Fruit fly (Drosophila melanogaster) whole organism, prepupa: ENCODE data around the gene sad.

Experiments used
- Blimp-1 ChIP-seq: fragments of 200-800 bp; sonication (Bioruptor generic); optimal IDR thresholded peaks from 3 replicates; lab custom pipeline; 2017; ENCODE audit warnings: missing biosample characterization, missing genetic modification characterization, mild to moderate bottlenecking, moderate library complexity, missing genetic modification reagents
- CG10631 ChIP-seq: fragments of 200-800 bp; sonication (Bioruptor generic); optimal IDR thresholded peaks from 2 replicates; lab custom pipeline; 2016; ENCODE audit warnings: missing biosample characterization, missing genetic modification characterization
- CG10669 ChIP-seq: fragments of 200-800 bp; sonication (Bioruptor generic); optimal IDR thresholded peaks from 3 replicates; lab custom pipeline; 2018; ENCODE audit warnings: missing biosample characterization, mild to moderate bottlenecking, missing genetic modification characterization, moderate library complexity
- CG11294 ChIP-seq: fragments of 200-800 bp; sonication (Bioruptor generic); IDR thresholded peaks from 2 replicates; pipeline ENCODE4 v1.3.6; 2022; ENCODE audit warnings: missing biosample characterization, missing genetic modification characterization
- CG11762 ChIP-seq: fragments of 200-800 bp; sonication (Bioruptor generic); optimal IDR thresholded peaks from 3 replicates; lab custom pipeline; 2016; ENCODE audit warnings: missing biosample characterization, missing genetic modification characterization; ENCODE audit not compliant: insufficient read depth
- CG11902 ChIP-seq: fragments of 200-800 bp; sonication (Bioruptor generic); optimal IDR thresholded peaks from 3 replicates; lab custom pipeline; 2016; ENCODE audit warnings: missing biosample characterization, missing genetic modification characterization
- CG1621 ChIP-seq: fragments of 200-800 bp; sonication (Bioruptor generic); optimal IDR thresholded peaks from 3 replicates; lab custom pipeline; 2018; ENCODE audit warnings: missing biosample characterization, mild to moderate bottlenecking, missing genetic modification characterization
- CG16779 ChIP-seq: fragments of 200-800 bp; sonication (Bioruptor generic); optimal IDR thresholded peaks from 3 replicates; lab custom pipeline; 2017; ENCODE audit warnings: missing biosample characterization, mild to moderate bottlenecking, missing genetic modification characterization
- CG3032 ChIP-seq: fragments of 200-800 bp; optimal IDR thresholded peaks from 2 replicates; lab custom pipeline; 2019; ENCODE audit warnings: missing biosample characterization, mild to moderate bottlenecking, missing genetic modification characterization, moderate library complexity
- CG32006 ChIP-seq: fragments of 200-800 bp; sonication (Bioruptor generic); optimal IDR thresholded peaks from 3 replicates; lab custom pipeline; 2017; ENCODE audit warnings: missing biosample characterization, mild to moderate bottlenecking, missing genetic modification characterization
- CG4318 ChIP-seq: fragments of 200-800 bp; sonication (Bioruptor generic); optimal IDR thresholded peaks from 3 replicates; lab custom pipeline; 2017; ENCODE audit warnings: missing biosample characterization, mild to moderate bottlenecking, missing genetic modification characterization
- CG6163 ChIP-seq: fragments of 200-800 bp; sonication (Bioruptor generic); IDR thresholded peaks from 3 replicates; pipeline ENCODE4 v1.3.6; 2022; ENCODE audit warnings: missing biosample characterization, missing genetic modification characterization
- CG6276 ChIP-seq: fragments of 200-800 bp; sonication (Bioruptor generic); optimal IDR thresholded peaks from 2 replicates; lab custom pipeline; 2017; ENCODE audit warnings: missing biosample characterization, mild to moderate bottlenecking, missing genetic modification characterization
- CG6808 ChIP-seq: fragments of 200-800 bp; sonication (Bioruptor generic); optimal IDR thresholded peaks from 3 replicates; lab custom pipeline; 2017; ENCODE audit warnings: missing biosample characterization, missing genetic modification characterization, mild to moderate bottlenecking, moderate library complexity, missing genetic modification reagents
- CG8119 ChIP-seq: fragments of 200-800 bp; sonication (Bioruptor generic); IDR thresholded peaks from 3 replicates; pipeline ENCODE4 v1.3.6; 2022; ENCODE audit warnings: missing biosample characterization, missing genetic modification characterization
- CG8319 ChIP-seq: fragments of 200-800 bp; sonication (Bioruptor generic); optimal IDR thresholded peaks from 3 replicates; lab custom pipeline; 2016; ENCODE audit warnings: missing biosample characterization, missing genetic modification characterization
- CG8632 ChIP-seq: fragments of 200-800 bp; sonication (Bioruptor generic); optimal IDR thresholded peaks from 3 replicates; lab custom pipeline; 2016; ENCODE audit warnings: missing biosample characterization, missing genetic modification characterization
- Eip78C ChIP-seq: fragments of 200-800 bp; sonication (Bioruptor generic); peaks from one replicate; lab custom pipeline; 2016; ENCODE audit warnings: missing biosample characterization, missing genetic modification characterization
- Eip93F ChIP-seq: fragments of 200-800 bp; sonication (Bioruptor generic); optimal IDR thresholded peaks from 2 replicates; lab custom pipeline; 2016; ENCODE audit warnings: missing biosample characterization, mild to moderate bottlenecking, missing genetic modification characterization
- Ets21C ChIP-seq: fragments of 200-800 bp; sonication (Bioruptor generic); optimal IDR thresholded peaks from 3 replicates; lab custom pipeline; 2016; ENCODE audit warnings: missing biosample characterization, missing genetic modification characterization
- Ets96B ChIP-seq: fragments of 200-800 bp; optimal IDR thresholded peaks from 2 replicates; lab custom pipeline; 2019; ENCODE audit warnings: missing biosample characterization, mild to moderate bottlenecking, missing genetic modification characterization, moderate library complexity
- Gug ChIP-seq: fragments of 200-800 bp; sonication (Bioruptor generic); IDR thresholded peaks from 2 replicates; pipeline ENCODE4 v1.3.6; 2022; ENCODE audit warnings: missing biosample characterization, missing genetic modification characterization
- Hr38 ChIP-seq: sonication (Bioruptor generic); optimal IDR thresholded peaks from 2 replicates; lab custom pipeline; 2016; ENCODE audit warnings: missing biosample characterization, missing genetic modification characterization
- Hr4 ChIP-seq: fragments of 200-800 bp; sonication (Bioruptor generic); optimal IDR thresholded peaks from 3 replicates; lab custom pipeline; 2016; ENCODE audit warnings: missing biosample characterization, missing genetic modification characterization
- Lpt ChIP-seq: fragments of 200-800 bp; sonication (Bioruptor generic); optimal IDR thresholded peaks from 3 replicates; lab custom pipeline; 2016; ENCODE audit warnings: missing biosample characterization, missing genetic modification characterization
- OdsH ChIP-seq: fragments of 200-800 bp; sonication (Bioruptor generic); optimal IDR thresholded peaks from 3 replicates; lab custom pipeline; 2016; ENCODE audit warnings: missing biosample characterization, missing genetic modification characterization
- Smox ChIP-seq: fragments of 200-800 bp; sonication (Bioruptor generic); optimal IDR thresholded peaks from 3 replicates; lab custom pipeline; 2016; ENCODE audit warnings: missing biosample characterization, missing genetic modification characterization
- Sox14 ChIP-seq: fragments of 200-800 bp; sonication (Bioruptor generic); optimal IDR thresholded peaks from 3 replicates; lab custom pipeline; 2016; ENCODE audit warnings: missing biosample characterization, missing genetic modification characterization
- achi ChIP-seq: fragments of 200-800 bp; sonication (Bioruptor generic); optimal IDR thresholded peaks from 3 replicates; lab custom pipeline; 2016; ENCODE audit warnings: missing biosample characterization, missing genetic modification characterization
- acj6 ChIP-seq: fragments of 200-800 bp; sonication (Bioruptor generic); optimal IDR thresholded peaks from 3 replicates; lab custom pipeline; 2016; ENCODE audit warnings: missing biosample characterization, missing genetic modification characterization
- dac ChIP-seq: fragments of 200-800 bp; sonication (Bioruptor generic); optimal IDR thresholded peaks from 2 replicates; lab custom pipeline; 2017; ENCODE audit warnings: missing biosample characterization, mild to moderate bottlenecking, missing genetic modification characterization
- dsx ChIP-seq: fragments of 200-800 bp; optimal IDR thresholded peaks from 3 replicates; lab custom pipeline; 2019; ENCODE audit warnings: missing biosample characterization, mild to moderate bottlenecking, missing genetic modification characterization, moderate library complexity; ENCODE audit not compliant: poor library complexity, severe bottlenecking
- eg ChIP-seq: fragments of 200-800 bp; sonication (Bioruptor generic); IDR thresholded peaks from 3 replicates; pipeline ENCODE4 v1.3.6; 2022; ENCODE audit warnings: missing biosample characterization, missing genetic modification characterization
- esn ChIP-seq: fragments of 200-800 bp; sonication (Bioruptor generic); optimal IDR thresholded peaks from 2 replicates; lab custom pipeline; 2016; ENCODE audit warnings: missing biosample characterization, mild to moderate bottlenecking, missing genetic modification characterization, moderate library complexity
- fd59A ChIP-seq: fragments of 200-800 bp; sonication (Bioruptor generic); optimal IDR thresholded peaks from 2 replicates; lab custom pipeline; 2017; ENCODE audit warnings: missing biosample characterization, mild to moderate bottlenecking, missing genetic modification characterization, missing genetic modification reagents
- fkh ChIP-seq: fragments of 200-800 bp; sonication (Bioruptor generic); optimal IDR thresholded peaks from 3 replicates; lab custom pipeline; 2017; ENCODE audit warnings: missing biosample characterization, mild to moderate bottlenecking, missing genetic modification characterization, moderate library complexity
- lz ChIP-seq: fragments of 200-800 bp; sonication (Bioruptor generic); optimal IDR thresholded peaks from 3 replicates; lab custom pipeline; 2016; ENCODE audit warnings: missing biosample characterization, missing genetic modification characterization
- pdm3 ChIP-seq: fragments of 200-800 bp; sonication (Bioruptor generic); optimal IDR thresholded peaks from 3 replicates; lab custom pipeline; 2016; ENCODE audit warnings: missing biosample characterization, missing genetic modification characterization
- salr ChIP-seq, 2 experiments: fragments of 200-800 bp; sonication (Bioruptor generic); optimal IDR thresholded peaks; 3 replicates each; lab custom pipeline; 2016 to 2018; ENCODE audit warnings: missing biosample characterization in 2 of 2, missing genetic modification characterization in 2 of 2, mild to moderate bottlenecking in 1 of 2
- spab ChIP-seq: fragments of 200-800 bp; sonication (Bioruptor generic); optimal IDR thresholded peaks from 2 replicates; lab custom pipeline; 2017; ENCODE audit warnings: missing biosample characterization, mild to moderate bottlenecking, missing genetic modification characterization, missing genetic modification reagents
- ss ChIP-seq, 2 experiments: fragments of 200-800 bp; sonication (Bioruptor generic); optimal IDR thresholded peaks; 2 replicates in 1 of 2; 3 replicates in 1 of 2; lab custom pipeline; 2017 to 2018; ENCODE audit warnings: mild to moderate bottlenecking in 2 of 2, missing biosample characterization in 2 of 2, missing genetic modification characterization in 2 of 2, moderate library complexity in 1 of 2
- topi ChIP-seq: fragments of 200-800 bp; sonication (Bioruptor generic); optimal IDR thresholded peaks from 3 replicates; lab custom pipeline; 2016; ENCODE audit warnings: missing biosample characterization, missing genetic modification characterization

sad gene

DNA sequence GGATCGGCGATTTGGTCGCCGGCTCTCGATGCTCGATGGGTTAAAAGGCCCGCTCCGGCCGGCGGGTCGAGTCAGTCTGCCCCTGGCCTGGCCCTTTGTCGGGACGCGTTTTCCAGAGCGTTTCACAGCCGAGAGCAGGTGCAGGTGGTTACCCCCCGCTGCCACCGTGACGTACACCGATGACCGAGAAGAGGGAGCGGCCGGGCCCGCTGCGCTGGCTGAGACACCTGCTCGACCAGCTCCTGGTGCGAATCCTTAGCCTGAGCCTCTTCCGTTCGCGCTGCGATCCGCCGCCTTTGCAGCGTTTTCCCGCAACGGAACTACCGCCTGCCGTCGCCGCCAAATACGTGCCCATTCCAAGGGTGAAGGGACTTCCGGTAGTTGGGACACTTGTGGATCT, at the start of gene sad:
Gene sad, plus strand, starts transcription at position 74 of the 400 bp plus-strand sequence.
- TF ChIP-seq Sox14, result no peak
- TF ChIP-seq CG11762 (GFP tag; lab: Kevin White, UChicago), result no peak
- TF ChIP-seq CG4318 (GFP tag; lab: Kevin White, UChicago), result no peak
- TF ChIP-seq CG8319 (GFP tag; lab: Kevin White, UChicago), result no peak
- TF ChIP-seq Eip78C (GFP tag; lab: Kevin White, UChicago), result peak; percentile 10
- TF ChIP-seq, all 60 proteins: peak for 1

DNA sequence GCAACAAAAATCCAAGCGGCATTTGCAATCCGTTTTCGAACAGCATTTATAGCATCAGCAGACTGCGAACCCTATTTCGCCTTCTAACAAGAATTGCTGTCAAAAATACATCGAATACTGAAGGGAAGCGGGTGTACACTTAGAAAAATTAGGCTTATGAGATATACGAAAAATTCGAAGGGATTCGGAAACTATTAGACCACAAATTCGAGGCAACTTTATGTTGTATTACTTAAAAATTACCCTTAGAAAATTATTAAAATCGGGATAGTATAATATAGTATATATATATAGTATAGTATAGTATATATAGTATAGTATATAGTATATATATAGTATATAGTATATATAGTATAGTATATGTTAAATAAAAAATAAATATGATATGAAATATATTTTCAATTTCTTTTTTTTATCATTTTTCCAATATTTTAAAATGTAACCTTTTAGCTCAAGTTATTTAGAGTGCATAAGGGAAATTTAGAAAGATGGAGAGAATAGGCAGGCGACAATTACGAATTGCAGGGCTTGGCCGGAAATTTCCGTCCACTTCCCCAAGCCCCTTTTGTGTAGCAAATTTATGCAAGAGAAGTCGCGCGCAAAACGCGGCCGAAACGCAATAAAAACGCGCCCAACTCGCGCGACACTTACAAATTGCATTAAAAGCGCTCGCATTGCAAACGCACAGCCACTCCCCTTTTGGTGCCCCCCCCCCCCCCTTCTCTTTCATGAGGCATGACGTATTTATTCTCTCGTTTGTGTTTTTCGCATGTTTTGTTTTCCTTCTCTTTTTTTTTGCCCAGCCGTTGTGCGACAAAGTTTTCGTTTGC, 46.1 kb upstream of the sad start:
- TF ChIP-seq Smox, result no peak
- TF ChIP-seq achi (GFP tag; lab: Kevin White, UChicago), result peak; percentile 21
- TF ChIP-seq CG3032, result no peak
- TF ChIP-seq CG10631 (GFP tag; lab: Kevin White, UChicago), result no peak
- TF ChIP-seq fkh (GFP tag; lab: Kevin White, UChicago), result no peak
- TF ChIP-seq CG11294, result no peak
- TF ChIP-seq CG1621 (tag; lab: Kevin White, UChicago), result no peak
- peak in 1 of 2 experiments; percentile 11 for TF ChIP-seq salr (GFP tag; optimal IDR thresholded peaks at IDR 0.05; lab: Kevin White, UChicago)
- TF ChIP-seq Eip78C (GFP tag; lab: Kevin White, UChicago), result peak; percentile 66
- 0 out of 2 replicates have a peak, but pooled peaks have one; percentile 10 for TF ChIP-seq Gug (GFP tag; lab: Robert Waterston, UW)
- TF ChIP-seq esn (GFP tag; lab: Kevin White, UChicago), result no peak
- TF ChIP-seq CG6163, result peak; percentile 9; the same call in 1 of the 3 replicates
- peak; percentile 55 for TF ChIP-seq CG32006 (GFP tag; lab: Kevin White, UChicago)
- peak; percentile 22 for TF ChIP-seq acj6
- TF ChIP-seq OdsH (GFP tag; lab: Kevin White, UChicago), result peak; percentile 36
- TF ChIP-seq CG8632, result no peak
- TF ChIP-seq CG8119, result peak; percentile 16; the same call in 1 of the 3 replicates
- peak; percentile 56; the same call in 2 of the 3 replicates for TF ChIP-seq eg (GFP tag; lab: Robert Waterston, UW)
- TF ChIP-seq, all 60 proteins: peak for 10

DNA sequence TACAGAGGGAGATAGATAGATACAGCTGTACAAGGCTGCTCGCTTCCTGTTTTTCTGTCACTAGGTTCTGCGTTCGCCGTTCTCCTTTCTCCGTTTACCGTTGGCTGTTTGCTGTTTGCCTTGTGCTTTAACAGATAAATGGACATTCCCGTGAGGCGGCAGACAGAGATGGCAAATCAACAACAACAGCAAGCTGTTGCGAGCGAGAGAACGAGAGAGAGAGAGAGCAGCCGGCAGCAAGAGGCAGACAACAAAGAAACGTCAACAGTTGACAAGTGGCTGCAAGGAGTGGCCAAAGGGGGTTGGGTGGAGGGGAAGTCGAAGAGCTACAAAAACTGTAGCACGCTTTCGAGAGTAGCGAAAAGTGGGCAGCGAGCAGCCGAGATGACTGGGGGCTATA, 43.6 kb upstream of the sad start:
- TF ChIP-seq CG1621 (tag; lab: Kevin White, UChicago) (no peak), CG6276 (GFP tag; lab: Kevin White, UChicago) (no peak), CG10669 (GFP tag; lab: Kevin White, UChicago) (no peak), acj6 (no peak), CG32006 (GFP tag; lab: Kevin White, UChicago) (peak; percentile 16), Sox14 (peak; percentile 25), CG3032 (no peak), dsx (peak; percentile 34), dac (GFP tag; lab: Kevin White, UChicago) (no peak), CG8319 (GFP tag; lab: Kevin White, UChicago) (no peak), spab (GFP tag; lab: Kevin White, UChicago) (no peak), topi (GFP tag; lab: Kevin White, UChicago) (no peak), CG11902 (GFP tag; lab: Kevin White, UChicago) (no peak), fd59A (GFP tag; lab: Kevin White, UChicago) (no peak), Eip78C (GFP tag; lab: Kevin White, UChicago) (peak; percentile 63), ss (GFP tag; optimal IDR thresholded peaks at IDR 0.05; lab: Kevin White, UChicago) (peak in 1 of 2 experiments; percentile 33), fkh (GFP tag; lab: Kevin White, UChicago) (no peak), lz (GFP tag; lab: Kevin White, UChicago) (no peak), CG10631 (GFP tag; lab: Kevin White, UChicago) (no peak), Smox (no peak), pdm3 (GFP tag; lab: Kevin White, UChicago) (no peak), Ets21C (GFP tag; lab: Kevin White, UChicago) (no peak), eg (GFP tag; lab: Robert Waterston, UW) (0 out of 3 replicates have a peak, but pooled peaks have one; percentile 24), Hr38 (GFP tag; lab: Kevin White, UChicago) (no peak), Ets96B (tag; lab: Kevin White, UChicago) (no peak), salr (GFP tag; optimal IDR thresholded peaks at IDR 0.05; lab: Kevin White, UChicago) (no peak), CG6163 (no peak), Lpt (no peak), achi (GFP tag; lab: Kevin White, UChicago) (peak; percentile 0), Eip93F (GFP tag; lab: Kevin White, UChicago) (no peak), Blimp-1 (GFP tag; lab: Kevin White, UChicago) (no peak), CG16779 (tag; lab: Kevin White, UChicago) (no peak), Hr4 (GFP tag; lab: Kevin White, UChicago) (no peak), CG6808 (GFP tag; lab: Kevin White, UChicago) (no peak), esn (GFP tag; lab: Kevin White, UChicago) (no peak)
